Worm (Caenorhabditis elegans): ENCODE results near the gene fbxa-75.

Gene fbxa-75

ce11 chrIII:1275513-1275912, 28.0 kb upstream of the fbxa-75 start, which contains the start of gene fbxa-30:
Gene fbxa-30, minus strand, starts transcription at chrIII:1275613.
- TF ChIP-seq hlh-1 (tag; optimal IDR thresholded peaks at IDR 0.05) (no peak), snpc-4 (tag; optimal IDR thresholded peaks at IDR 0.05) (no peak), ces-1 (GFP tag; optimal IDR thresholded peaks at IDR 0.05) (no peak), mls-2 (tag; optimal IDR thresholded peaks at IDR 0.05) (no peak), ceh-39 (tag; optimal IDR thresholded peaks at IDR 0.05) (no peak), nhr-2 (tag; optimal IDR thresholded peaks at IDR 0.05) (no peak), unc-39 (tag; optimal IDR thresholded peaks at IDR 0.05) (no peak), drap-1 (GFP tag; optimal IDR thresholded peaks at IDR 0.05) (no peak), ham-2 (GFP tag; optimal IDR thresholded peaks at IDR 0.05) (no peak), bed-3 (GFP tag; optimal IDR thresholded peaks at IDR 0.05) (no peak), M03D4.4 (tag; optimal IDR thresholded peaks at IDR 0.05) (no peak), nhr-76 (tag; optimal IDR thresholded peaks at IDR 0.05) (no peak), sem-2 (GFP tag; optimal IDR thresholded peaks at IDR 0.05) (no peak), elt-1 (tag; optimal IDR thresholded peaks at IDR 0.05; ENCODE audit: borderline replicate concordance, insufficient read depth) (no peak)

DNA sequence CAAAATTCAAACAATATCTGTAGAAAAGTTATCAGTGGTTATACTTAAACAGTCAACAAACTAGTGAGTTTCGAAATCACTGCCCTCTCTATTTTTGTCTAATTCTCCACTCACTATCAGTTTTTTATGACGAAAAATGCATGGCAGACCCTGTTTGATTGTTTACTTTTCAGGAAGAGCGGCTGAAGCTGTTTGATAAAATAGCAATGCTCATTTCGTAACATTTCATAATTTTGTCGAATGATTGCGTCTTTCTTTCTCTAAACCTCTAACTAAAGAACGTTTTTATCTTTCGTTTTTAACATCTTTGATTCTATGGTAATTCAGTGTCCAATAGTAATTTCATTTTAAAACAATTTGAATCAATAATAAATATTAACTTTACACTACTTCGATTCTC, 24.3 kb upstream of the fbxa-75 start:
- TF ChIP-seq blmp-1 (tag; optimal IDR thresholded peaks at IDR 0.05) (no peak), mls-2 (tag; optimal IDR thresholded peaks at IDR 0.05) (no peak), ceh-39 (tag; optimal IDR thresholded peaks at IDR 0.05) (no peak), sem-2 (GFP tag; optimal IDR thresholded peaks at IDR 0.05) (no peak), mep-1 (tag; optimal IDR thresholded peaks at IDR 0.05) (no peak), nhr-237 (tag; optimal IDR thresholded peaks at IDR 0.05) (no peak), zip-8 (tag; optimal IDR thresholded peaks at IDR 0.05) (no peak), elt-1 (tag; optimal IDR thresholded peaks at IDR 0.05; ENCODE audit: borderline replicate concordance, insufficient read depth) (no peak), nhr-76 (tag; optimal IDR thresholded peaks at IDR 0.05) (no peak), mab-5 (tag; optimal IDR thresholded peaks at IDR 0.05) (no peak), lsy-2 (tag; optimal IDR thresholded peaks at IDR 0.05) (no peak), unc-62 (GFP tag; optimal IDR thresholded peaks at IDR 0.05) (no peak), ztf-11 (tag; optimal IDR thresholded peaks at IDR 0.05) (no peak), sptf-1 (tag; optimal IDR thresholded peaks at IDR 0.05) (no peak), ham-2 (GFP tag; optimal IDR thresholded peaks at IDR 0.05) (no peak), ceh-83 (GFP tag; optimal IDR thresholded peaks at IDR 0.05) (no peak)

ce11 chrIII:1284584-1285046, 18.9 kb upstream of the fbxa-75 start, which contains the start of gene fbxa-37:
Gene fbxa-37, plus strand, starts transcription at chrIII:1284996.
- no peak for TF ChIP-seq M03D4.4 (tag; optimal IDR thresholded peaks at IDR 0.05)
- TF ChIP-seq lsy-2 (tag; optimal IDR thresholded peaks at IDR 0.05), result no peak
- no peak for TF ChIP-seq unc-120 (tag; optimal IDR thresholded peaks at IDR 0.05; ENCODE audit: poor library complexity, severe bottlenecking)
- no peak for TF ChIP-seq sem-2 (GFP tag; optimal IDR thresholded peaks at IDR 0.05)
- no peak for TF ChIP-seq blmp-1 (tag; optimal IDR thresholded peaks at IDR 0.05)
- TF ChIP-seq elt-3 (tag; optimal IDR thresholded peaks at IDR 0.05), result no peak
- TF ChIP-seq bed-3 (GFP tag; optimal IDR thresholded peaks at IDR 0.05), result no peak
- no peak for TF ChIP-seq sptf-1 (tag; optimal IDR thresholded peaks at IDR 0.05)

DNA sequence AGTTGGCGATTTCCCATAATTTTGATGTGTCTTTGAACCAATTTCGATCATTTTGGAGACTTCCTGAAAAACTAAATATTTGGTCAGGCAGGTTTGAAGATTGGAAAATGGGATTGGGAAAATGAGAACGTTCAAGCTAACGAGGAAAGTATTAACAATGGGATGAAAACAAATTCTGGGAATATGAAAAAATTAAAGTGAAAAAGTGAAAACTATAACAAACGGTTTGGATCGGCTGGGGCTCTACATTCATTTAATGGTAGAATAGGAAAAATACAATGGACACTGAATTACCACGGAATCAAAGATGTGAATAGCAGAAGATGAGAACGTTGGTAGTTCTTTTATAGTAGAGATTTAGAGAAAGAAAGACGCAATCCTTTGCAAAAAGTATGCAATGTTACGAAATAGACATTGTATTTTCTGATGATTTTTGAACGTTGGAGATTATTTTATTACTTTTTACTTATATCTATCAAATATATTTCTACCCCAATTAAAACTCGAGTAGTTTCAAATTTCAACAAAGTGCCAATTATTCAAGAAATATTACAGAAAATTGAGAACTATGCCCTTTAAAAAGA, 14.9 kb upstream of the fbxa-75 start, which contains the start of gene fbxa-50:
Gene fbxa-50 (minus strand): TSS at position 51 of the 584 bp plus-strand sequence.
- TF ChIP-seq nhr-76 (tag; optimal IDR thresholded peaks at IDR 0.05), result no peak
- TF ChIP-seq mab-5 (tag; optimal IDR thresholded peaks at IDR 0.05), result no peak
- TF ChIP-seq nhr-28 (tag; optimal IDR thresholded peaks at IDR 0.05), result no peak
- TF ChIP-seq flh-1 (GFP tag; optimal IDR thresholded peaks at IDR 0.05), result no peak
- no peak for TF ChIP-seq elt-3 (tag; optimal IDR thresholded peaks at IDR 0.05)
- no peak for TF ChIP-seq M03D4.4 (tag; optimal IDR thresholded peaks at IDR 0.05)
- no peak for TF ChIP-seq tbx-8 (GFP tag; optimal IDR thresholded peaks at IDR 0.05)

DNA sequence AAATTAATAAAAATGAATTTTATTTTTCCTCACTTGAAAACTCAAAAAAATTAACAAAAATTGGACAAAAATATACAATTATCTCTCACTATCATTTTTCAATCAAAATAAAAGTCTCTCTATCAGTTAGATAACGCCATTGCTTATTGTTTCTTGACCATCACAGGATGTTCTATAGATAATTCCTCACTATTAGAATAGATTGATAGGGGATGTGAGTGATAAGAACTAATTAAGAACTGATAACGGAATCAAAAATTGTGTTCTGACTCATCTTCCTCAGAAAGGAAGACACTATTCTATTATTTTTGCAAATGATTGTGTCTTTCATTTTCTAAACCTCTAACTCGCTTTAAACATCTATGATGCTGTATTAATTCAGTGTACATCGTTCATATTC, 14.4 kb upstream of the fbxa-75 start:
- no peak for TF ChIP-seq flh-1 (GFP tag; optimal IDR thresholded peaks at IDR 0.05)
- TF ChIP-seq ceh-39 (tag; optimal IDR thresholded peaks at IDR 0.05), result no peak
- TF ChIP-seq drap-1 (GFP tag; optimal IDR thresholded peaks at IDR 0.05), result no peak
- no peak for TF ChIP-seq ztf-11 (tag; optimal IDR thresholded peaks at IDR 0.05)
- TF ChIP-seq nhr-76 (tag; optimal IDR thresholded peaks at IDR 0.05), result no peak
- no peak for TF ChIP-seq sem-2 (GFP tag; optimal IDR thresholded peaks at IDR 0.05)
- TF ChIP-seq hlh-1 (tag; optimal IDR thresholded peaks at IDR 0.05), result no peak
- no peak for TF ChIP-seq mab-5 (tag; optimal IDR thresholded peaks at IDR 0.05)
- no peak for TF ChIP-seq bed-3 (GFP tag; optimal IDR thresholded peaks at IDR 0.05)
- no peak for TF ChIP-seq tbx-8 (GFP tag; optimal IDR thresholded peaks at IDR 0.05)

Data from whole organism, mixed stage, embryonic.